Worm (Caenorhabditis elegans) whole organism, midembryonic: ENCODE measurements around the gene unc-129.

Source experiments
- ref-1 ChIP-seq: fragments of 200-800 bp; sonication (Bioruptor generic); conservative IDR thresholded peaks from 2 replicates; pipeline ENCODE4 v1.3.6; 2022; ENCODE audit warnings: missing genetic modification reagents, missing genetic modification characterization, missing compliant biosample characterization
- ztf-29 ChIP-seq: fragments of 200-800 bp; sonication (Bioruptor generic); IDR thresholded peaks from 2 replicates; pipeline ENCODE4 v1.3.6; 2022; ENCODE audit warnings: missing genetic modification reagents, missing genetic modification characterization, missing compliant biosample characterization

DNA sequence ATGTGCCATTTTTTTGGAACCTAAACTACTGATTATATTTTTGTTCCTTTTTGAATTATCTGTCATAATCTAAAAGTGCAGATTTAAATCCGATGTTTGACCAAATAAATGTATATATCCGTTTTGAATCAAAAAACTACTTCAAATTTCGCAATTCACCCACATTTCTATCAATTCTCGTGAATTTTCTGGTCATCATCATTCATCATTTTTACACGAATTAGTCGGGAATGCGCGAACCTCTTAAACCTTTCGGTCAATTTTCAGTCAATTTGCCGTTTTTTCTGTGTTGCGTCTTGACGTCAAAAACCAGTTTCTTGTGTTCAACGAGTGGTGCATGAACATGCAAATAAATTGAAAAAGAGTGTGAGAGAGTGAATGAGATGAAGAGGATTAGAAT lies 51.1 kb downstream of the unc-129 start:
- TF ChIP-seq ref-1, result no peak
- TF ChIP-seq ztf-29 (GFP tag; lab: Robert Waterston, UW), result no peak
